Worm (Caenorhabditis elegans) whole organism, L1 larva: ENCODE data around the gene fnip-2.
"Not testable (repeated sequence)": the region's sequence is repeated elsewhere in the genome, so short reads cannot be mapped to it uniquely, and the experiment has no call there.

Source experiments
- alr-1 ChIP-seq: fragments of 200-800 bp; sonication (Bioruptor generic); optimal IDR thresholded peaks from 2 replicates; lab custom pipeline; 2018; ENCODE audit warnings: borderline replicate concordance, mild to moderate bottlenecking, missing genetic modification characterization, missing compliant biosample characterization
- aly-2 ChIP-seq: fragments of 150-350 bp; optimal IDR thresholded peaks from 2 replicates; lab custom pipeline; 2014; ENCODE audit warnings: missing biosample characterization, missing genetic modification characterization
- ama-1 ChIP-seq: fragments of 150-350 bp; optimal IDR thresholded peaks from 2 replicates; lab custom pipeline; 2014
- blmp-1 ChIP-seq: fragments of 150-350 bp; optimal IDR thresholded peaks from 2 replicates; lab custom pipeline; 2014; ENCODE audit warnings: missing biosample characterization, missing genetic modification characterization
- ceh-90 ChIP-seq: sonication (generic microtip); optimal IDR thresholded peaks from 2 replicates; lab custom pipeline; 2016; ENCODE audit warnings: missing genetic modification characterization, missing compliant biosample characterization
- dpl-1 ChIP-seq, 3 experiments: fragments of 150-350 bp in 2 of 3; sonication (generic microtip) in 1 of 3; optimal IDR thresholded peaks; 2 replicates each; lab custom pipeline; 2014 to 2017; ENCODE audit warnings: missing biosample characterization in 3 of 3, missing genetic modification characterization in 3 of 3, missing genetic modification reagents in 3 of 3
- efl-1 ChIP-seq, 4 experiments: fragments of 150-350 bp; optimal IDR thresholded peaks in 3 of 4; peaks in 1 of 4; 1 replicate in 1 of 4; 2 replicates in 3 of 4; lab custom pipeline; 2014; ENCODE audit warnings: missing biosample characterization in 2 of 4, missing genetic modification characterization in 2 of 4, missing genetic modification reagents in 2 of 4
- efl-3 ChIP-seq: fragments of 200-800 bp; sonication (Bioruptor generic); optimal IDR thresholded peaks from 2 replicates; lab custom pipeline; 2018; ENCODE audit warnings: mild to moderate bottlenecking, missing genetic modification characterization, missing compliant biosample characterization
- elt-3 ChIP-seq, 6 experiments: fragments of 150-350 bp in 1 of 6; sonication (generic microtip); optimal IDR thresholded peaks; 2 replicates each; lab custom pipeline; 2017 to 2018; ENCODE audit warnings: missing biosample characterization in 6 of 6, missing genetic modification characterization in 6 of 6, inconsistent platforms in 1 of 6
- ets-5 ChIP-seq: fragments of 200-800 bp; sonication (Bioruptor generic); IDR thresholded peaks from 2 replicates; pipeline ENCODE4 v1.3.6; 2022; ENCODE audit warnings: missing genetic modification characterization, missing compliant biosample characterization
- fos-1 ChIP-seq: fragments of 150-350 bp; optimal IDR thresholded peaks from 2 replicates; lab custom pipeline; 2014; ENCODE audit warnings: missing biosample characterization, missing genetic modification characterization
- grh-1 ChIP-seq: fragments of 200-800 bp; sonication (Bioruptor generic); IDR thresholded peaks from 2 replicates; pipeline ENCODE4 v1.3.6; 2022; ENCODE audit warnings: missing genetic modification reagents, missing genetic modification characterization, missing compliant biosample characterization
- isw-1 ChIP-seq: fragments of 200-800 bp; sonication (Bioruptor generic); IDR thresholded peaks from 2 replicates; pipeline ENCODE4 v1.3.6; 2022; ENCODE audit warnings: missing genetic modification characterization, missing compliant biosample characterization
- lin-14 ChIP-seq: fragments of 200-800 bp; sonication (Bioruptor generic); optimal IDR thresholded peaks from 2 replicates; lab custom pipeline; 2018; ENCODE audit warnings: mild to moderate bottlenecking, missing genetic modification characterization, moderate library complexity, missing compliant biosample characterization
- lin-35 ChIP-seq, 2 experiments: fragments of 150-350 bp; optimal IDR thresholded peaks; 2 replicates each; lab custom pipeline; 2014; ENCODE audit warnings: missing biosample characterization in 2 of 2, missing genetic modification characterization in 2 of 2, missing genetic modification reagents in 2 of 2
- mab-9 ChIP-seq: fragments of 200-800 bp; sonication (Bioruptor generic); IDR thresholded peaks from 2 replicates; pipeline ENCODE4 v1.3.6; 2022; ENCODE audit warnings: missing genetic modification reagents, missing genetic modification characterization, missing compliant biosample characterization
- mep-1 ChIP-seq: fragments of 150-350 bp; optimal IDR thresholded peaks from 2 replicates; lab custom pipeline; 2014; ENCODE audit warnings: missing biosample characterization, missing genetic modification characterization
- nhr-20 ChIP-seq: sonication (generic microtip); optimal IDR thresholded peaks from 2 replicates; lab custom pipeline; 2016; ENCODE audit warnings: mild to moderate bottlenecking, missing genetic modification characterization, missing compliant biosample characterization
- nhr-28 ChIP-seq: fragments of 150-350 bp; optimal IDR thresholded peaks from 2 replicates; lab custom pipeline; 2014; ENCODE audit warnings: missing biosample characterization, missing genetic modification characterization
- nhr-47 ChIP-seq: sonication (generic microtip); optimal IDR thresholded peaks from 2 replicates; lab custom pipeline; 2016; ENCODE audit warnings: mild to moderate bottlenecking, missing genetic modification characterization, moderate library complexity, missing compliant biosample characterization
- nhr-90 ChIP-seq: sonication (generic microtip); optimal IDR thresholded peaks from 2 replicates; lab custom pipeline; 2016; ENCODE audit warnings: mild to moderate bottlenecking, missing genetic modification characterization, missing compliant biosample characterization; ENCODE audit not compliant: poor library complexity
- pag-3 ChIP-seq: sonication (generic microtip); optimal IDR thresholded peaks from 2 replicates; lab custom pipeline; 2017; ENCODE audit warnings: missing genetic modification characterization, mild to moderate bottlenecking, missing compliant biosample characterization, antibody characterized with exemption, borderline replicate concordance; ENCODE audit not compliant: insufficient read depth
- snpc-4 ChIP-seq: fragments of 150-350 bp; optimal IDR thresholded peaks from 2 replicates; lab custom pipeline; 2014; ENCODE audit warnings: missing biosample characterization, missing genetic modification characterization
- sup-37 ChIP-seq: fragments of 200-800 bp; sonication (Bioruptor generic); optimal IDR thresholded peaks from 2 replicates; lab custom pipeline; 2018; ENCODE audit warnings: mild to moderate bottlenecking, missing genetic modification characterization, missing compliant biosample characterization
- tlp-1 ChIP-seq: fragments of 150-350 bp; optimal IDR thresholded peaks from 2 replicates; lab custom pipeline; 2014; ENCODE audit warnings: missing biosample characterization, missing genetic modification characterization
- unc-30 ChIP-seq: sonication (generic microtip); optimal IDR thresholded peaks from 2 replicates; lab custom pipeline; 2017; ENCODE audit warnings: missing biosample characterization, missing genetic modification characterization
- vab-15 ChIP-seq: sonication (generic microtip); optimal IDR thresholded peaks from 2 replicates; lab custom pipeline; 2017; ENCODE audit warnings: missing genotype, mild to moderate bottlenecking, missing genetic modification characterization, missing compliant biosample characterization
- ztf-11 ChIP-seq, 2 experiments: sonication (generic microtip); optimal IDR thresholded peaks; 2 replicates each; lab custom pipeline; 2016 to 2017; ENCODE audit warnings: missing genetic modification characterization in 2 of 2, missing biosample characterization in 1 of 2, missing compliant biosample characterization in 1 of 2

Gene fnip-2

DNA sequence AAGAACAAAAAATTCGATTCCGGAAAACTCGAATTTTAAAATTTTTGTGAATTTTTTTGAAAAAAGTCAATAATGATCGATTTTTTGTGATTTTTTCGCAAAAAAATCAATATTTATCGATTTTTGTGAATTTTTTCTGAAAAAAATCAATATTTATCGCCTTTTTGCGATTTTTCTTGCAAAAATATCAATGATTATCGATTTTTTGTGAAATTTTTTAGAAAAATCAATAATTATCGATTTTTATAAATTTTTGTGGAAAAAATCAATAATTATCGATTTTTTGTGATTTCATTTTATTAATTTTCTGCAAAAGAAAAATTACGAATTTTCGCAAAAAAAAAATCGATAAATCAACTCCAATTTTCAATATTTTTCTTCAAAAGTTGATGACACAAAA, 13.4 kb downstream of the fnip-2 start:
- TF ChIP-seq aly-2 (no peak), snpc-4 (tag; lab: Kevin White, UChicago) (no peak), elt-3 (tag; optimal IDR thresholded peaks at IDR 0.05; lab: Kevin White, UChicago) (no peak), sup-37 (GFP tag; lab: Kevin White, UChicago) (no peak), alr-1 (tag; lab: Kevin White, UChicago) (no peak), vab-15 (tag; lab: Kevin White, UChicago) (no peak), nhr-90 (no peak), efl-3 (no peak), dpl-1 (GFP tag; optimal IDR thresholded peaks at IDR 0.05; lab: Kevin White, UChicago) (no peak), grh-1 (GFP tag; lab: Robert Waterston, UW) (no peak), unc-30 (tag; lab: Kevin White, UChicago) (no peak), fos-1 (no peak), tlp-1 (tag; lab: Kevin White, UChicago) (no peak), nhr-47 (tag; lab: Kevin White, UChicago) (no peak)
- TF ChIP-seq, all 84 proteins: peak for 0

ce11 chrIV:2236654-2237613, 14.3 kb downstream of the fnip-2 start:
- TF ChIP-seq ets-5 (GFP tag; lab: Robert Waterston, UW) (no peak), efl-1 (optimal IDR thresholded peaks at IDR 0.05; lab: Kevin White, UChicago) (no peak), efl-1 (GFP tag; optimal IDR thresholded peaks at IDR 0.05 in 1 of 2; lab: Kevin White, UChicago) (peak in 1 of 2 experiments; percentile 56), mab-9 (peak; percentile 13; the same call in 1 of the 2 replicates), nhr-20 (tag; lab: Kevin White, UChicago) (no peak), pag-3 (tag; lab: Kevin White, UChicago) (no peak), ama-1 (lab: Kevin White, UChicago) (no peak), vab-15 (tag; lab: Kevin White, UChicago) (no peak), grh-1 (GFP tag; lab: Robert Waterston, UW) (no peak), sup-37 (GFP tag; lab: Kevin White, UChicago) (no peak), ztf-11 (tag; optimal IDR thresholded peaks at IDR 0.05; lab: Kevin White, UChicago) (no peak), nhr-28 (no peak), lin-35 (GFP tag; optimal IDR thresholded peaks at IDR 0.05; lab: Kevin White, UChicago) (no peak), blmp-1 (tag; lab: Kevin White, UChicago) (no peak), mep-1 (no peak), nhr-47 (tag; lab: Kevin White, UChicago) (no peak), nhr-90 (no peak), isw-1 (no peak), ceh-90 (tag; lab: Kevin White, UChicago) (no peak)
- TF ChIP-seq, all 84 proteins: peak for 2

- TF ChIP-seq lin-14 (GFP tag; lab: Kevin White, UChicago) (no peak), efl-1 (optimal IDR thresholded peaks at IDR 0.05; lab: Kevin White, UChicago) (no peak), efl-1 (GFP tag; optimal IDR thresholded peaks at IDR 0.05 in 1 of 2; lab: Kevin White, UChicago) (peak in 1 of 2 experiments; percentile 54)
- TF ChIP-seq, all 84 proteins: peak for 1
These were observed 19.9 kb downstream of the fnip-2 start, which contains the start of the genes M70.3 and M70.2 for ce11 chrIV:2242349-2243088. TSS of gene M70.3 (minus strand) at chrIV:2242449. TSS of gene M70.2 (plus strand) at chrIV:2243038.

DNA sequence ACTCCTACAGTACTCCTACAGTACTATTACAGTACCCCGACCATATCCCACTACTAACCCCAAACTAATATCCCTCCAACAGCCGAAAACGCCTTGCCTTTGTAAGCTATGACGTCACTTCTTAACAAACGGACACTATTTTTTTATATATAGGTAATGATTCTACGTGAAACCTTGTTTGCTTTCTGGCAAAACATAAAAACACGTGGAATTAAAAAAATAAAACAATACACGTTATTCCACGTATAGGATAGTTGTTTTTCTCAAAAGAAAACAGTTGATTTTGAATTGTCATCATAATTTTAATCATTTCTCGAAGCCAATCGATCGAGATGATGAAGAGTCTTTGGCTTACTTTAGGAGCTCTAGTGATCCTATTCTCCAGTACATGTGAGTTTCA, 22.9 kb downstream of the fnip-2 start, which contains the start of gene M70.1:
M70.1 (plus strand) TSS at position 301 of the 400 bp plus-strand sequence.
- not testable (repeated sequence) for TF ChIP-seq ztf-11 (tag; optimal IDR thresholded peaks at IDR 0.05; lab: Kevin White, UChicago); elt-3 (tag; optimal IDR thresholded peaks at IDR 0.05; lab: Kevin White, UChicago); ets-5 (GFP tag; lab: Robert Waterston, UW)
